Worm (Caenorhabditis elegans): ENCODE data around the gene Y48A6B.8.

DNA sequence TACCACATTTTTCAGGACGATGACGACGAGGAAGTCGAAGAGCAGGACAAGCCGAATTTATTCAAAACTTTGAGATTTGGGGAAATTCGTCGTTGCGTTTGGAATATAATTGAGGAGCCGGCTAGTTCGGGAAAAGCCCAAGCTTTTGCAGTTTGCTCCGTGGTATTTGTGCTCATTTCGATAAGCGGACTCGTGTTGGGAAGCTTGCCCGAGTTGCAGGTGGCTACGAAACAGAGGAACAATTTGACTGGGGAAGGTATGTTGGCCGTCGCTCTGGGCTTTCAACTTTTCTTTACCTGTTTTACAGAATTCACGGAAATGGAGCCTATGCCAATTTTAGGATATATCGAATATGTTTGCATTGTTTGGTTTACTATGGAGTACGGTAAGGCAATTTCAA lies 7.0 kb downstream of the Y48A6B.8 start:
- no peak for TF ChIP-seq pqm-1 (tag; optimal IDR thresholded peaks at IDR 0.05)
- no peak for TF ChIP-seq elt-2 (tag; optimal IDR thresholded peaks at IDR 0.05)
- TF ChIP-seq ceh-18 (tag; optimal IDR thresholded peaks at IDR 0.05), result no peak
- no peak for TF ChIP-seq dve-1 (tag; optimal IDR thresholded peaks at IDR 0.05)

Data from whole organism, late embryonic.